Worm (Caenorhabditis elegans) whole organism, young adult: ENCODE data around the gene spp-18.

Experiments
- B0336.3 ChIP-seq: fragments of 200-800 bp; sonication (Bioruptor generic); IDR thresholded peaks from 2 replicates; pipeline ENCODE4 v1.3.6; 2022; ENCODE audit warnings: missing genetic modification characterization, missing compliant biosample characterization
- D2030.7 ChIP-seq: fragments of 200-800 bp; sonication (Bioruptor generic); IDR thresholded peaks from 2 replicates; pipeline ENCODE4 v1.3.6; 2022; ENCODE audit warnings: missing genetic modification reagents, missing genetic modification characterization, missing compliant biosample characterization
- F22D6.2 ChIP-seq: sonication (generic microtip); optimal IDR thresholded peaks from 2 replicates; lab custom pipeline; 2016; ENCODE audit warnings: mild to moderate bottlenecking, missing genetic modification characterization, missing compliant biosample characterization
- F23B12.7 ChIP-seq: sonication (generic microtip); optimal IDR thresholded peaks from 2 replicates; lab custom pipeline; 2017; ENCODE audit warnings: missing genetic modification characterization, mild to moderate bottlenecking, missing compliant biosample characterization, antibody characterized with exemption, moderate library complexity; ENCODE audit not compliant: insufficient read depth
- Y53F4B.3 ChIP-seq: fragments of 200-800 bp; sonication (Bioruptor generic); IDR thresholded peaks from 2 replicates; pipeline ENCODE4 v1.3.6; 2022; ENCODE audit warnings: missing genetic modification reagents, missing genetic modification characterization, missing compliant biosample characterization
- Y53G8AR.9 ChIP-seq: fragments of 200-800 bp; sonication (Bioruptor generic); conservative IDR thresholded peaks from 2 replicates; pipeline ENCODE4 v1.3.6; 2022; ENCODE audit warnings: missing genetic modification reagents, missing genetic modification characterization, missing compliant biosample characterization
- Y67H2A.10 ChIP-seq: fragments of 200-800 bp; sonication (Bioruptor generic); conservative IDR thresholded peaks from 2 replicates; pipeline ENCODE4 v1.3.6; 2022; ENCODE audit warnings: missing genetic modification reagents, missing genetic modification characterization, missing compliant biosample characterization
- ZK185.1 ChIP-seq: sonication (generic microtip); optimal IDR thresholded peaks from 2 replicates; lab custom pipeline; 2016; ENCODE audit warnings: mild to moderate bottlenecking, missing genetic modification characterization, missing compliant biosample characterization; ENCODE audit not compliant: poor library complexity, severe bottlenecking
- attf-5 ChIP-seq: fragments of 200-800 bp; sonication (Bioruptor generic); optimal IDR thresholded peaks from 2 replicates; lab custom pipeline; 2018; ENCODE audit warnings: mild to moderate bottlenecking, missing genetic modification characterization, missing compliant biosample characterization
- bed-1 ChIP-seq: fragments of 200-800 bp; sonication (Bioruptor generic); IDR thresholded peaks from 2 replicates; pipeline ENCODE4 v1.3.6; 2022; ENCODE audit warnings: missing genetic modification reagents, missing genetic modification characterization, missing compliant biosample characterization
- ccch-3 ChIP-seq: fragments of 200-800 bp; sonication (Bioruptor generic); optimal IDR thresholded peaks from 2 replicates; lab custom pipeline; 2018; ENCODE audit warnings: mild to moderate bottlenecking, missing genetic modification characterization, missing compliant biosample characterization
- die-1 ChIP-seq: sonication (generic microtip); optimal IDR thresholded peaks from 2 replicates; lab custom pipeline; 2016; ENCODE audit warnings: missing genotype, mild to moderate bottlenecking, missing genetic modification characterization, missing compliant biosample characterization
- dpff-1 ChIP-seq: sonication (generic microtip); optimal IDR thresholded peaks from 2 replicates; lab custom pipeline; 2017; ENCODE audit warnings: mild to moderate bottlenecking, missing genetic modification characterization, missing compliant biosample characterization
- hmg-1.2 ChIP-seq: fragments of 200-800 bp; sonication (Bioruptor generic); IDR thresholded peaks from 2 replicates; pipeline ENCODE4 v1.3.6; 2022; ENCODE audit warnings: missing genetic modification reagents, missing genetic modification characterization, missing compliant biosample characterization
- let-526 ChIP-seq: fragments of 200-800 bp; sonication (Bioruptor generic); IDR thresholded peaks from 2 replicates; pipeline ENCODE4 v1.3.6; 2022; ENCODE audit warnings: missing genetic modification reagents, missing genetic modification characterization, missing compliant biosample characterization
- let-607 ChIP-seq, 2 experiments: fragments of 200-800 bp in 1 of 2; sonication (Bioruptor generic) in 1 of 2; sonication (generic microtip) in 1 of 2; optimal IDR thresholded peaks; 2 replicates each; lab custom pipeline; 2016 to 2018; ENCODE audit warnings: mild to moderate bottlenecking in 2 of 2, missing compliant biosample characterization in 2 of 2, missing genetic modification characterization in 2 of 2, moderate library complexity in 2 of 2, missing genotype in 1 of 2
- lin-54 ChIP-seq: fragments of 200-800 bp; sonication (Bioruptor generic); optimal IDR thresholded peaks from 2 replicates; lab custom pipeline; 2018; ENCODE audit warnings: mild to moderate bottlenecking, missing genetic modification characterization, missing compliant biosample characterization
- lir-1 ChIP-seq: fragments of 200-800 bp; sonication (Bioruptor generic); conservative IDR thresholded peaks from 2 replicates; pipeline ENCODE4 v1.3.6; 2022; ENCODE audit warnings: missing genetic modification reagents, missing genetic modification characterization, missing compliant biosample characterization
- mes-4 ChIP-seq: sonication (generic microtip); optimal IDR thresholded peaks from 2 replicates; lab custom pipeline; 2016; ENCODE audit warnings: missing genotype, missing genetic modification characterization, missing compliant biosample characterization
- rec-8 ChIP-seq, 2 experiments: sonication (generic microtip); optimal IDR thresholded peaks; 2 replicates each; lab custom pipeline; 2016; ENCODE audit warnings: mild to moderate bottlenecking in 2 of 2, missing genetic modification characterization in 2 of 2, missing genetic modification reagents in 2 of 2, missing genotype in 2 of 2, missing biosample characterization in 1 of 2, missing compliant biosample characterization in 1 of 2, moderate library complexity in 1 of 2
- tbp1 ChIP-seq: fragments of 200-800 bp; sonication (Bioruptor generic); optimal IDR thresholded peaks from 2 replicates; lab custom pipeline; 2018; ENCODE audit warnings: mild to moderate bottlenecking, missing genetic modification characterization, missing compliant biosample characterization

Gene spp-18

DNA sequence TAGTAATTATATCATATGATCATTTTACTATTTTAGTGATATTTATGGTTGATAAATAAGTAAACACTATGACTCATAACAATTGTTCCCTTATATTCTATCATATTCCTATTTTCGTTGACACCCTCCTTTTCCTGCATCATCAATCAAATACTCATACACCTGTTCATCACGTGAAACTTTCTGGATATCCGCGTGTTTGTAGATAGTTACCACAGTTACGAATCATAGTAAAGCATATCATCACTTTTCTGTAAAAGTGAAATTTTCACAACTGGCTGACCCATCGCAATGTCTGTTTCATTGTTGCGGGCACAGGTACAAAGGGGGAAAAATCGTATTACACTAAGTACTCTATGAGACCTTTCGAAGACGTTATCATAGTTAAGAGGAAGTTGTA lies 40.4 kb downstream of the spp-18 start:
- no peak for TF ChIP-seq rec-8 (tag; optimal IDR thresholded peaks at IDR 0.05; lab: Kevin White, UChicago)
- no peak for TF ChIP-seq let-607 (tag; optimal IDR thresholded peaks at IDR 0.05; lab: Kevin White, UChicago)
- TF ChIP-seq Y67H2A.10 = no peak
- no peak for TF ChIP-seq lir-1 (GFP tag; lab: Robert Waterston, UW)
- no peak for TF ChIP-seq mes-4
- no peak for TF ChIP-seq Y53G8AR.9 (GFP tag; lab: Robert Waterston, UW)
- TF ChIP-seq lin-54 (GFP tag; lab: Kevin White, UChicago) = no peak
- TF ChIP-seq B0336.3 (GFP tag; lab: Robert Waterston, UW) = no peak
- no peak for TF ChIP-seq F22D6.2 (tag; lab: Kevin White, UChicago)
- TF ChIP-seq F23B12.7 (tag; lab: Kevin White, UChicago) = no peak
- TF ChIP-seq attf-5 (GFP tag; lab: Kevin White, UChicago) = no peak
- TF ChIP-seq bed-1 = no peak
- TF ChIP-seq, all 124 proteins: peak for 0

ce11 chrIV:9634848-9635247 lies 41.3 kb downstream of the spp-18 start, which contains the start of gene mca-1:
mca-1 (minus strand) TSS chrIV:9634948.
- TF ChIP-seq ccch-3 (GFP tag; lab: Kevin White, UChicago) (no peak), die-1 (no peak), let-526 (GFP tag; lab: Robert Waterston, UW) (no peak), D2030.7 (GFP tag; lab: Robert Waterston, UW) (no peak), ZK185.1 (tag; lab: Kevin White, UChicago) (no peak), tbp1 (GFP tag; lab: Kevin White, UChicago) (no peak)
- TF ChIP-seq, all 124 proteins: peak for 0

ce11 chrIV:9641925-9642324 lies 48.4 kb downstream of the spp-18 start, which contains the start of gene del-2:
del-2 (minus strand) TSS chrIV:9642025.
- TF ChIP-seq B0336.3 (GFP tag; lab: Robert Waterston, UW) (no peak), Y53F4B.3 (GFP tag; lab: Robert Waterston, UW) (no peak)

ce11 chrIV:9643188-9643587 lies 49.7 kb downstream of the spp-18 start, which contains the start of gene degl-2:
degl-2 (plus strand) TSS chrIV:9643488.
- TF ChIP-seq hmg-1.2 (GFP tag; lab: Robert Waterston, UW) (no peak), dpff-1 (tag; lab: Kevin White, UChicago) (no peak), Y53G8AR.9 (GFP tag; lab: Robert Waterston, UW) (no peak)
- TF ChIP-seq, all 124 proteins: peak for 0
